Worm (Caenorhabditis elegans): ENCODE measurements around the gene K06A9.3.

DNA sequence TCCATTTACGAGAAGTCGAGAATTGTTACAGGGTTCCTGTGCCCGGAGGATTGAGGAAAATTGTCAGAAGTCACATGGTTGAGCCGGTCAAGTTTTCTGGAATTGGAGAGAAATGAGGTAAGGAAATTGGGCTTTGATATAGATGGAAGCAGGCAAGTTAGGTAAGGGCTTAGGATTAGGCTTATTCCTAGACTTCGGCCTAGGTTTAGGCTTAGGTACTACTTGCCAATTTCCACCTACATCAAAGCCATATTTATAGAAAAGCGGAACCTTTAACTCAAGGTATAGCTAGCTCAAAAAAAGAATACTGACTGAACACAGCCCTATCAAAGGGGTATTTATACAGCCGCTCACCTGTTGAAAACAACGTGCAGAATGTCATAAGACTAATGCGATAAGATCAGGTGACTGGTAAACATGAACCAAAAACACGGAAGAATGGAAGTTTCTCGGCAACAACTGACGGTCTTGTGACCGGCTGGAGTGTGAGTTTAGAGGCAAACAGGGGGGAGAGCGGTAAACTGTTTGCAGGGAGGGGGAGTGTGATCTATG lies 30.6 kb downstream of the K06A9.3 start:
- no peak for TF ChIP-seq unc-39 (tag; optimal IDR thresholded peaks at IDR 0.05)
- TF ChIP-seq mes-2 (tag; optimal IDR thresholded peaks at IDR 0.05; ENCODE audit: poor library complexity, severe bottlenecking) = peak; percentile 32
- TF ChIP-seq skn-1 (tag; optimal IDR thresholded peaks at IDR 0.05) = no peak
- peak; percentile 41 to 98 for TF ChIP-seq daf-16 (GFP tag; optimal IDR thresholded peaks at IDR 0.05)
- TF ChIP-seq daf-16 (tag; optimal IDR thresholded peaks at IDR 0.05) = peak; percentile 100
- TF ChIP-seq nhr-77 (tag; optimal IDR thresholded peaks at IDR 0.05) = peak; percentile 27
- no peak for TF ChIP-seq dmd-9 (GFP tag; IDR thresholded peaks at IDR 0.05)
- TF ChIP-seq lin-15B (tag; optimal IDR thresholded peaks at IDR 0.05) = no peak
- peak; percentile 12 for TF ChIP-seq sdz-12 (GFP tag; optimal IDR thresholded peaks at IDR 0.05)
- 0 out of 2 replicates have a peak, but pooled peaks have one; percentile 56 for TF ChIP-seq T26A8.4 (GFP tag; IDR thresholded peaks at IDR 0.05)
- TF ChIP-seq F26F4.8 (GFP tag; conservative IDR thresholded peaks at IDR 0.05) = no peak
- TF ChIP-seq pqm-1 (tag; optimal IDR thresholded peaks at IDR 0.05) = no peak
- TF ChIP-seq unc-130 (GFP tag; optimal IDR thresholded peaks at IDR 0.05) = no peak
